Fruit fly (Drosophila melanogaster) Kc167 (cell line): Measurements from ENCODE around the gene Atg18b.

Source experiments
- Myc ChIP-seq: fragments of >200 bp; optimal IDR thresholded peaks from 2 replicates; lab custom pipeline; 2017; ENCODE audit warnings: missing external identifiers
- Sin3A ChIP-seq: fragments of >200 bp; optimal IDR thresholded peaks from 2 replicates; lab custom pipeline; 2018; ENCODE audit warnings: missing external identifiers
- h ChIP-seq: fragments of >200 bp; optimal IDR thresholded peaks from 3 replicates; lab custom pipeline; 2018; ENCODE audit warnings: missing external identifiers
- insv ChIP-seq: fragments of >200 bp; optimal IDR thresholded peaks from 3 replicates; lab custom pipeline; 2018; ENCODE audit warnings: missing external identifiers
- psq ChIP-seq: fragments of >200 bp; optimal IDR thresholded peaks from 2 replicates; lab custom pipeline; 2017; ENCODE audit warnings: missing external identifiers
- ttk ChIP-seq: sonication (Bioruptor generic); optimal IDR thresholded peaks from 2 replicates; lab custom pipeline; 2017; ENCODE audit warnings: missing external identifiers

Atg18b gene

dm6 chr2L:21221114-21221578 lies 774 bp upstream of the Atg18b start, which contains the start of gene CG8677:
CG8677 (plus strand) TSS chr2L:21221312.
- TF ChIP-seq ttk (lab: Kevin White, UChicago) (no peak), Myc (lab: Kevin White, UChicago) (no peak), Sin3A (no peak), psq (lab: Kevin White, UChicago) (no peak), insv (lab: Kevin White, UChicago) (no peak), h (lab: Kevin White, UChicago) (no peak)

- TF ChIP-seq ttk (lab: Kevin White, UChicago) (no peak), Sin3A (no peak), Myc (lab: Kevin White, UChicago) (no peak), insv (lab: Kevin White, UChicago) (no peak), psq (lab: Kevin White, UChicago) (no peak)
These were observed 709 bp downstream of the Atg18b start for dm6 chr2L:21219640-21220085.

- no peak for TF ChIP-seq psq (lab: Kevin White, UChicago)
- TF ChIP-seq Sin3A, result no peak
- no peak for TF ChIP-seq h (lab: Kevin White, UChicago)
- no peak for TF ChIP-seq ttk (lab: Kevin White, UChicago)
- no peak for TF ChIP-seq insv (lab: Kevin White, UChicago)
- TF ChIP-seq Myc (lab: Kevin White, UChicago), result no peak
These were observed 1.5 kb downstream of the Atg18b start for dm6 chr2L:21218912-21219246.

- TF ChIP-seq h (lab: Kevin White, UChicago) (no peak), insv (lab: Kevin White, UChicago) (no peak), Sin3A (no peak), psq (lab: Kevin White, UChicago) (no peak), ttk (lab: Kevin White, UChicago) (no peak), Myc (lab: Kevin White, UChicago) (no peak)
These were observed 2.0 kb downstream of the Atg18b start, which contains the start of gene CG8679 for dm6 chr2L:21218240-21218911. CG8679 (minus strand) TSS chr2L:21218544.

- no peak for TF ChIP-seq Sin3A
These were observed 5.4 kb downstream of the Atg18b start for dm6 chr2L:21214961-21215362.

- no peak for TF ChIP-seq h (lab: Kevin White, UChicago)
- no peak for TF ChIP-seq Myc (lab: Kevin White, UChicago)
- no peak for TF ChIP-seq insv (lab: Kevin White, UChicago)
These were observed 14.2 kb downstream of the Atg18b start, which contains the start of gene clumsy for dm6 chr2L:21206193-21206592. clumsy (plus strand) TSS chr2L:21206493.

dm6 chr2L:21202702-21203101 lies 17.7 kb downstream of the Atg18b start, which contains the start of gene CG31988:
CG31988 (minus strand) TSS chr2L:21202802.
- no peak for TF ChIP-seq Myc (lab: Kevin White, UChicago)

dm6 chr2L:21200275-21200674 lies 20.1 kb downstream of the Atg18b start, which contains the start of gene CG31624:
CG31624 (minus strand) TSS chr2L:21200375.
- no peak for TF ChIP-seq psq (lab: Kevin White, UChicago)
- no peak for TF ChIP-seq Sin3A
- no peak for TF ChIP-seq ttk (lab: Kevin White, UChicago)
- TF ChIP-seq insv (lab: Kevin White, UChicago), result no peak
- no peak for TF ChIP-seq h (lab: Kevin White, UChicago)
- no peak for TF ChIP-seq Myc (lab: Kevin White, UChicago)

dm6 chr2L:21198633-21199264 lies 21.6 kb downstream of the Atg18b start, which contains the start of gene Ret:
Ret (minus strand) TSS chr2L:21198762.
- TF ChIP-seq h (lab: Kevin White, UChicago) (no peak), Myc (lab: Kevin White, UChicago) (no peak), ttk (lab: Kevin White, UChicago) (no peak), insv (lab: Kevin White, UChicago) (no peak), psq (lab: Kevin White, UChicago) (no peak), Sin3A (no peak)

dm6 chr2L:21197178-21197577 lies 23.2 kb downstream of the Atg18b start:
- TF ChIP-seq h (lab: Kevin White, UChicago) (no peak), insv (lab: Kevin White, UChicago) (no peak), ttk (lab: Kevin White, UChicago) (no peak), psq (lab: Kevin White, UChicago) (no peak), Myc (lab: Kevin White, UChicago) (no peak), Sin3A (no peak)

dm6 chr2L:21196511-21196910 lies 23.9 kb downstream of the Atg18b start:
- TF ChIP-seq insv (lab: Kevin White, UChicago) (no peak), h (lab: Kevin White, UChicago) (no peak), ttk (lab: Kevin White, UChicago) (no peak), Sin3A (no peak), Myc (lab: Kevin White, UChicago) (no peak), psq (lab: Kevin White, UChicago) (no peak)

- no peak for TF ChIP-seq Sin3A
- no peak for TF ChIP-seq Myc (lab: Kevin White, UChicago)
- no peak for TF ChIP-seq insv (lab: Kevin White, UChicago)
- TF ChIP-seq h (lab: Kevin White, UChicago), result no peak
- no peak for TF ChIP-seq psq (lab: Kevin White, UChicago)
- no peak for TF ChIP-seq ttk (lab: Kevin White, UChicago)
These were observed 25.0 kb downstream of the Atg18b start for dm6 chr2L:21195331-21195730.
